Worm (Caenorhabditis elegans) whole organism, late embryonic: Measurements from ENCODE around the gene zfp-3.

Experiments
- ceh-24 ChIP-seq: sonication (generic microtip); optimal IDR thresholded peaks from 2 replicates; lab custom pipeline; 2016; ENCODE audit warnings: mild to moderate bottlenecking, missing genetic modification characterization, missing compliant biosample characterization
- hlh-30 ChIP-seq: sonication (generic microtip); optimal IDR thresholded peaks from 2 replicates; lab custom pipeline; 2017; ENCODE audit warnings: antibody characterized with exemption, missing genetic modification characterization, missing compliant biosample characterization; ENCODE audit not compliant: insufficient read depth
- hlh-8 ChIP-seq: sonication (generic microtip); optimal IDR thresholded peaks from 2 replicates; lab custom pipeline; 2016; ENCODE audit warnings: missing genotype, missing genetic modification characterization, missing compliant biosample characterization
- lim-6 ChIP-seq: sonication (generic microtip); optimal IDR thresholded peaks from 2 replicates; lab custom pipeline; 2016; ENCODE audit warnings: missing genetic modification characterization, missing compliant biosample characterization
- mec-3 ChIP-seq: sonication (generic microtip); optimal IDR thresholded peaks from 2 replicates; lab custom pipeline; 2016; ENCODE audit warnings: borderline replicate concordance, missing genetic modification characterization, missing compliant biosample characterization
- nfya-1 ChIP-seq: sonication (generic microtip); optimal IDR thresholded peaks from 2 replicates; lab custom pipeline; 2017; ENCODE audit warnings: missing genetic modification characterization, mild to moderate bottlenecking, missing compliant biosample characterization, antibody characterized with exemption, moderate library complexity
- nhr-11 ChIP-seq: fragments of 150-350 bp; optimal IDR thresholded peaks from 2 replicates; lab custom pipeline; 2014; ENCODE audit warnings: missing biosample characterization, missing genetic modification characterization
- nhr-232 ChIP-seq: sonication (generic microtip); optimal IDR thresholded peaks from 2 replicates; lab custom pipeline; 2016; ENCODE audit warnings: missing genetic modification characterization, missing compliant biosample characterization
- pat-9 ChIP-seq: fragments of 200-800 bp; sonication (Bioruptor generic); optimal IDR thresholded peaks from 2 replicates; lab custom pipeline; 2018; ENCODE audit warnings: mild to moderate bottlenecking, missing genetic modification characterization, moderate library complexity, missing compliant biosample characterization
- pha-4 ChIP-seq: fragments of 150-350 bp; optimal IDR thresholded peaks from 2 replicates; lab custom pipeline; 2018; ENCODE audit warnings: missing biosample characterization, missing genetic modification reagents, missing genetic modification characterization
- sox-4 ChIP-seq: sonication (generic microtip); optimal IDR thresholded peaks from 2 replicates; lab custom pipeline; 2017; ENCODE audit warnings: mild to moderate bottlenecking, missing genetic modification characterization, inconsistent platforms, missing compliant biosample characterization
- tbx-7 ChIP-seq: sonication (generic microtip); optimal IDR thresholded peaks from 2 replicates; lab custom pipeline; 2016; ENCODE audit warnings: missing genotype, missing genetic modification characterization, missing compliant biosample characterization

DNA sequence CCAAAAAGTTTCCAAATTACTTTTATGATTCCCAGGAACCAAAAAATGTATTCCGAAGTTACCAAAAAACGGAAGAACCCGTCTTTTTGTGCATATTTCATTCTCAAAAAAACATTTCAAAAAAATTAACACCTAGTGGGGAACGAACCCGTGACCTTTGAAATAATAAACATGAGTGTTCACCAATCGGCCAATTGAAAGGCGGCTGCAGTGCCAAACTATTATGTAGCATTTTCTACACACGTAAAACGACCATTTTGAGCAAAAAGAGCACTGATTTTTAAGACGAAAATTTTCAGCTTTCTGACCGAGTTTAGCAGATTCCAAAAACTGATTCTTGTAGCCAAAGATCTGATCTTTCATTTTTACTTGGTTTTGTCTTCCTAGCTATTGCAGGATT lies 44.6 kb upstream of the zfp-3 start:
- TF ChIP-seq nhr-11 (tag; lab: Kevin White, UChicago) (no peak), nhr-232 (tag; lab: Kevin White, UChicago) (no peak), mec-3 (tag; lab: Kevin White, UChicago) (no peak), pat-9 (tag; lab: Kevin White, UChicago) (no peak), ceh-24 (tag; lab: Kevin White, UChicago) (no peak), sox-4 (no peak), nfya-1 (tag; lab: Kevin White, UChicago) (no peak), lim-6 (tag; lab: Kevin White, UChicago) (no peak), tbx-7 (tag; lab: Kevin White, UChicago) (no peak), hlh-8 (tag; lab: Kevin White, UChicago) (no peak), hlh-30 (tag; lab: Kevin White, UChicago) (no peak), pha-4 (tag; lab: Kevin White, UChicago) (no peak)
